Fruit fly (Drosophila melanogaster) whole organism, embryonic: ENCODE results near the gene CG31792.

Experiments used
- Ada2b ChIP-seq: fragments of 200-800 bp; sonication (Bioruptor generic); IDR thresholded peaks from 2 replicates; pipeline ENCODE4 v1.3.6; 2022; ENCODE audit warnings: missing biosample characterization, missing genetic modification characterization
- Aef1 ChIP-seq: fragments of 200-800 bp; sonication (Bioruptor generic); IDR thresholded peaks from 3 replicates; pipeline ENCODE4 v1.3.6; 2022; ENCODE audit warnings: missing biosample characterization, missing genetic modification characterization
- CG10147 ChIP-seq: fragments of 200-800 bp; sonication (Bioruptor generic); optimal IDR thresholded peaks from 2 replicates; lab custom pipeline; 2019; ENCODE audit warnings: missing biosample characterization, mild to moderate bottlenecking, missing genetic modification characterization, moderate library complexity
- CG10543 ChIP-seq: fragments of 200-800 bp; sonication (Bioruptor generic); optimal IDR thresholded peaks from 3 replicates; lab custom pipeline; 2017; ENCODE audit warnings: missing biosample characterization, mild to moderate bottlenecking, missing genetic modification characterization, moderate library complexity
- CG10979 ChIP-seq: fragments of 200-800 bp; sonication (Bioruptor generic); optimal IDR thresholded peaks from 2 replicates; lab custom pipeline; 2018; ENCODE audit warnings: missing biosample characterization, mild to moderate bottlenecking, missing genetic modification characterization, moderate library complexity
- CG11247 ChIP-seq: fragments of 200-800 bp; sonication (Bioruptor generic); IDR thresholded peaks from 2 replicates; pipeline ENCODE4 v1.3.6; 2022; ENCODE audit warnings: missing biosample characterization, missing genetic modification characterization
- CG1233 ChIP-seq: fragments of 200-800 bp; sonication (Bioruptor generic); optimal IDR thresholded peaks from 4 replicates; lab custom pipeline; 2018; ENCODE audit warnings: missing biosample characterization, mild to moderate bottlenecking, missing genetic modification characterization
- CG12391 ChIP-seq: fragments of 200-800 bp; sonication (Bioruptor generic); optimal IDR thresholded peaks from 3 replicates; lab custom pipeline; 2018; ENCODE audit warnings: missing biosample characterization, mild to moderate bottlenecking, missing genetic modification characterization, moderate library complexity
- CG12942 ChIP-seq: fragments of 200-800 bp; sonication (Bioruptor generic); optimal IDR thresholded peaks from 3 replicates; lab custom pipeline; 2016; ENCODE audit warnings: missing biosample characterization, missing genetic modification characterization
- CG15601 ChIP-seq: fragments of 200-800 bp; sonication (Bioruptor generic); optimal IDR thresholded peaks from 3 replicates; lab custom pipeline; 2019; ENCODE audit warnings: missing biosample characterization, mild to moderate bottlenecking, missing genetic modification characterization, moderate library complexity
- CG1647 ChIP-seq: fragments of 200-800 bp; sonication (Bioruptor generic); optimal IDR thresholded peaks from 3 replicates; lab custom pipeline; 2016; ENCODE audit warnings: missing biosample characterization, missing genetic modification characterization
- CG16815 ChIP-seq: fragments of 200-800 bp; sonication (Bioruptor generic); optimal IDR thresholded peaks from 3 replicates; lab custom pipeline; 2017; ENCODE audit warnings: missing biosample characterization, mild to moderate bottlenecking, missing genetic modification characterization
- CG17385 ChIP-seq: fragments of 200-800 bp; sonication (Bioruptor generic); optimal IDR thresholded peaks from 3 replicates; lab custom pipeline; 2018; ENCODE audit warnings: missing biosample characterization, mild to moderate bottlenecking, missing genetic modification characterization
- CG3163 ChIP-seq: fragments of 200-800 bp; sonication (Bioruptor generic); optimal IDR thresholded peaks from 3 replicates; lab custom pipeline; 2016; ENCODE audit warnings: missing biosample characterization, missing genetic modification characterization
- CG34376 ChIP-seq: fragments of 200-800 bp; sonication (Bioruptor generic); optimal IDR thresholded peaks from 2 replicates; lab custom pipeline; 2018; ENCODE audit warnings: missing biosample characterization, mild to moderate bottlenecking, missing genetic modification characterization
- CG34422 ChIP-seq: fragments of 200-800 bp; sonication (Bioruptor generic); IDR thresholded peaks from 3 replicates; pipeline ENCODE4 v1.3.6; 2022; ENCODE audit warnings: missing biosample characterization, missing genetic modification characterization
- CG4328 ChIP-seq: fragments of 200-800 bp; sonication (Bioruptor generic); optimal IDR thresholded peaks from 3 replicates; lab custom pipeline; 2017; ENCODE audit warnings: missing biosample characterization, missing genetic modification reagents, missing genetic modification characterization
- CG4707 ChIP-seq: fragments of 200-800 bp; sonication (Bioruptor generic); optimal IDR thresholded peaks from 2 replicates; lab custom pipeline; 2018; ENCODE audit warnings: missing biosample characterization, mild to moderate bottlenecking, missing genetic modification characterization, moderate library complexity
- CG6254 ChIP-seq: fragments of 200-800 bp; sonication (Bioruptor generic); optimal IDR thresholded peaks from 3 replicates; lab custom pipeline; 2017; ENCODE audit warnings: mild to moderate bottlenecking, missing biosample characterization, missing genetic modification reagents, missing genetic modification characterization
- CG6654 ChIP-seq: fragments of 200-800 bp; sonication (Bioruptor generic); optimal IDR thresholded peaks from 2 replicates; lab custom pipeline; 2017; ENCODE audit warnings: missing biosample characterization, mild to moderate bottlenecking, missing genetic modification characterization
- CG7987 ChIP-seq: fragments of 200-800 bp; sonication (Bioruptor generic); optimal IDR thresholded peaks from 2 replicates; lab custom pipeline; 2018; ENCODE audit warnings: missing biosample characterization, mild to moderate bottlenecking, missing genetic modification characterization, moderate library complexity
- CG9817 ChIP-seq: fragments of 200-800 bp; sonication (Bioruptor generic); optimal IDR thresholded peaks from 2 replicates; lab custom pipeline; 2018; ENCODE audit warnings: missing biosample characterization, mild to moderate bottlenecking, missing genetic modification characterization, moderate library complexity
- CrebB ChIP-seq: fragments of 200-800 bp; sonication (Bioruptor generic); optimal IDR thresholded peaks from 3 replicates; lab custom pipeline; 2018; ENCODE audit warnings: missing biosample characterization, mild to moderate bottlenecking, missing genetic modification characterization
- D19B ChIP-seq: fragments of 200-800 bp; sonication (Bioruptor generic); optimal IDR thresholded peaks from 2 replicates; lab custom pipeline; 2017; ENCODE audit warnings: missing biosample characterization, mild to moderate bottlenecking, missing genetic modification characterization
- HLH3B ChIP-seq: fragments of 200-800 bp; sonication (Bioruptor generic); IDR thresholded peaks from 2 replicates; pipeline ENCODE4 v1.3.6; 2022; ENCODE audit warnings: missing biosample characterization, missing genetic modification characterization
- HLHmδ ChIP-seq: fragments of 200-800 bp; sonication (Bioruptor generic); optimal IDR thresholded peaks from 2 replicates; lab custom pipeline; 2018; ENCODE audit warnings: missing biosample characterization, mild to moderate bottlenecking, missing genetic modification characterization, moderate library complexity
- HmgD ChIP-seq: fragments of 200-800 bp; sonication (Bioruptor generic); optimal IDR thresholded peaks from 3 replicates; lab custom pipeline; 2016; ENCODE audit warnings: missing biosample characterization, missing genetic modification characterization
- Hr51 ChIP-seq, 2 experiments: fragments of 200-800 bp; sonication (Bioruptor generic); optimal IDR thresholded peaks; 2 replicates in 1 of 2; 3 replicates in 1 of 2; lab custom pipeline; 2016 to 2018; ENCODE audit warnings: missing biosample characterization in 2 of 2, missing genetic modification characterization in 2 of 2, mild to moderate bottlenecking in 1 of 2, moderate library complexity in 1 of 2
- Meics ChIP-seq: fragments of 200-800 bp; sonication (Bioruptor generic); optimal IDR thresholded peaks from 2 replicates; lab custom pipeline; 2017; ENCODE audit warnings: missing biosample characterization, mild to moderate bottlenecking, missing genetic modification characterization
- Sry-β ChIP-seq: fragments of 200-800 bp; sonication (Bioruptor generic); optimal IDR thresholded peaks from 2 replicates; lab custom pipeline; 2018; ENCODE audit warnings: missing biosample characterization, mild to moderate bottlenecking, missing genetic modification characterization, moderate library complexity
- ase ChIP-seq: fragments of 200-800 bp; sonication (Bioruptor generic); IDR thresholded peaks from 3 replicates; pipeline ENCODE4 v1.3.6; 2022; ENCODE audit warnings: missing biosample characterization, missing genetic modification characterization
- bowl ChIP-seq: fragments of 200-800 bp; sonication (Bioruptor generic); IDR thresholded peaks from 2 replicates; pipeline ENCODE4 v1.3.6; 2022; ENCODE audit warnings: missing biosample characterization, missing genetic modification characterization
- crc ChIP-seq: fragments of 200-800 bp; sonication (Bioruptor generic); optimal IDR thresholded peaks from 2 replicates; lab custom pipeline; 2016; ENCODE audit warnings: missing biosample characterization, missing genetic modification characterization
- en ChIP-seq: fragments of 200-800 bp; sonication (Bioruptor generic); optimal IDR thresholded peaks from 2 replicates; lab custom pipeline; 2016; ENCODE audit warnings: missing biosample characterization, missing genetic modification characterization
- fd64A ChIP-seq: fragments of 200-800 bp; sonication (Bioruptor generic); optimal IDR thresholded peaks from 3 replicates; lab custom pipeline; 2018; ENCODE audit warnings: missing biosample characterization, mild to moderate bottlenecking, missing genetic modification characterization
- gce ChIP-seq: fragments of 200-800 bp; sonication (Bioruptor generic); IDR thresholded peaks from 3 replicates; pipeline ENCODE4 v1.3.6; 2022; ENCODE audit warnings: missing biosample characterization, missing genetic modification characterization
- hkb ChIP-seq, 2 experiments: fragments of 200-800 bp in 1 of 2; fragments of >200 bp in 1 of 2; sonication (Bioruptor generic) in 1 of 2; IDR thresholded peaks in 1 of 2; optimal IDR thresholded peaks in 1 of 2; 2 replicates each; pipeline versions ENCODE4 v1.3.6 to Lab custom; 2017 to 2022; ENCODE audit warnings: missing biosample characterization in 1 of 2, missing genetic modification characterization in 1 of 2
- inv ChIP-seq: fragments of 200-800 bp; sonication (Bioruptor generic); IDR thresholded peaks from 2 replicates; pipeline ENCODE4 v1.3.6; 2022; ENCODE audit warnings: missing biosample characterization, missing genetic modification characterization; ENCODE audit not compliant: partially characterized antibody
- kni ChIP-seq: fragments of 200-800 bp; sonication (Bioruptor generic); optimal IDR thresholded peaks from 3 replicates; lab custom pipeline; 2017; ENCODE audit warnings: mild to moderate bottlenecking, missing biosample characterization, missing genetic modification reagents, missing genetic modification characterization
- lilli ChIP-seq: fragments of 200-800 bp; sonication (Bioruptor generic); optimal IDR thresholded peaks from 3 replicates; lab custom pipeline; 2016; ENCODE audit warnings: missing biosample characterization, missing genetic modification characterization
- lmd ChIP-seq: fragments of 200-800 bp; sonication (Bioruptor generic); IDR thresholded peaks from 2 replicates; pipeline ENCODE4 v1.3.6; 2022; ENCODE audit warnings: missing biosample characterization, missing genetic modification characterization
- mirr ChIP-seq: fragments of 200-800 bp; sonication (Bioruptor generic); optimal IDR thresholded peaks from 3 replicates; lab custom pipeline; 2018; ENCODE audit warnings: missing biosample characterization, mild to moderate bottlenecking, missing genetic modification characterization
- pzg ChIP-seq: fragments of 200-800 bp; sonication (Bioruptor generic); optimal IDR thresholded peaks from 3 replicates; lab custom pipeline; 2018; ENCODE audit warnings: missing biosample characterization, mild to moderate bottlenecking, missing genetic modification characterization, moderate library complexity
- ro ChIP-seq: fragments of 200-800 bp; sonication (Bioruptor generic); IDR thresholded peaks from 2 replicates; pipeline ENCODE4 v1.3.6; 2022; ENCODE audit warnings: missing biosample characterization, missing genetic modification characterization
- row ChIP-seq: fragments of 200-800 bp; sonication (Bioruptor generic); IDR thresholded peaks from 3 replicates; pipeline ENCODE4 v1.3.6; 2022; ENCODE audit warnings: missing biosample characterization, missing genetic modification characterization
- tll ChIP-seq, 2 experiments: fragments of 200-800 bp in 1 of 2; fragments of >200 bp in 1 of 2; sonication (Bioruptor generic) in 1 of 2; optimal IDR thresholded peaks; 2 replicates each; lab custom pipeline; 2017 to 2019; ENCODE audit warnings: missing biosample characterization in 2 of 2, missing genetic modification characterization in 2 of 2, mild to moderate bottlenecking in 1 of 2, moderate library complexity in 1 of 2
- tup ChIP-seq: fragments of 200-800 bp; sonication (Bioruptor generic); optimal IDR thresholded peaks from 2 replicates; lab custom pipeline; 2016; ENCODE audit warnings: missing biosample characterization, mild to moderate bottlenecking, missing genetic modification characterization, moderate library complexity
- tx ChIP-seq: fragments of 200-800 bp; sonication (Bioruptor generic); optimal IDR thresholded peaks from 2 replicates; lab custom pipeline; 2016; ENCODE audit warnings: missing biosample characterization, missing genetic modification characterization
- wdn ChIP-seq: fragments of 200-800 bp; sonication (Bioruptor generic); IDR thresholded peaks from 2 replicates; pipeline ENCODE4 v1.3.6; 2022; ENCODE audit warnings: missing biosample characterization, missing genetic modification characterization

CG31792 gene

dm6 chr2L:18957142-18957674 lies 40.0 kb upstream of the CG31792 start, which contains the start of gene Bhmt (continued):
- TF ChIP-seq CG16815 (GFP tag; lab: Kevin White, UChicago) (no peak), en (GFP tag; lab: Kevin White, UChicago) (no peak), CG12391 (tag; lab: Kevin White, UChicago) (peak; percentile 65), gce (GFP tag; lab: Robert Waterston, UW) (peak; percentile 13; the same call in 1 of the 3 replicates), kni (no peak), fd64A (GFP tag; lab: Kevin White, UChicago) (no peak), ro (no peak), mirr (GFP tag; lab: Kevin White, UChicago) (peak; percentile 22), tll (GFP tag; optimal IDR thresholded peaks at IDR 0.05; lab: Kevin White, UChicago) (no peak), D19B (GFP tag; lab: Kevin White, UChicago) (peak; percentile 53), CG3163 (GFP tag; lab: Kevin White, UChicago) (no peak), CG17385 (peak; percentile 62), tx (GFP tag; lab: Kevin White, UChicago) (no peak), Hr51 (GFP tag; optimal IDR thresholded peaks at IDR 0.05; lab: Kevin White, UChicago) (no peak), pzg (GFP tag; lab: Kevin White, UChicago) (peak; percentile 4), lmd (GFP tag; lab: Robert Waterston, UW) (peak; percentile 77), CG9817 (tag; lab: Kevin White, UChicago) (peak; percentile 24), Aef1 (peak; percentile 59; the same call in 2 of the 3 replicates), Ada2b (GFP tag; lab: Robert Waterston, UW) (peak; percentile 72; the same call in 1 of the 2 replicates), ase (peak; percentile 25; the same call in 1 of the 3 replicates), CG6254 (peak; percentile 15), crc (GFP tag; lab: Kevin White, UChicago) (no peak), CG4707 (GFP tag; lab: Kevin White, UChicago) (no peak), CG6654 (no peak), CG12942 (GFP tag; lab: Kevin White, UChicago) (peak; percentile 11), CrebB (tag; lab: Kevin White, UChicago) (peak; percentile 38), CG34422 (GFP tag; lab: Robert Waterston, UW) (0 out of 3 replicates have a peak, but pooled peaks have one; percentile 18), bowl (GFP tag; lab: Robert Waterston, UW) (peak; percentile 50; the same call in 1 of the 2 replicates), CG1647 (GFP tag; lab: Kevin White, UChicago) (no peak), CG10979 (peak; percentile 41), hkb (optimal IDR thresholded peaks at IDR 0.05; lab: Kevin White, UChicago) (no peak), hkb (GFP tag; IDR thresholded peaks at IDR 0.05; lab: Robert Waterston, UW) (peak; percentile 73), Meics (peak; percentile 86), CG11247 (GFP tag; lab: Robert Waterston, UW) (peak; percentile 74), CG7987 (GFP tag; lab: Kevin White, UChicago) (peak; percentile 17), inv (GFP tag; lab: Robert Waterston, UW) (no peak), CG10543 (peak; percentile 76), CG4328 (GFP tag; lab: Kevin White, UChicago) (peak; percentile 0), wdn (GFP tag; lab: Robert Waterston, UW) (peak; percentile 51; the same call in 1 of the 2 replicates), CG34376 (GFP tag; lab: Kevin White, UChicago) (peak; percentile 43), HLHmδ (GFP tag; lab: Kevin White, UChicago) (no peak), CG10147 (GFP tag; lab: Kevin White, UChicago) (peak; percentile 65), CG15601 (tag; lab: Kevin White, UChicago) (peak; percentile 44), lilli (GFP tag; lab: Kevin White, UChicago) (peak; percentile 48), HmgD (no peak), tup (GFP tag; lab: Kevin White, UChicago) (no peak), Sry-β (no peak), HLH3B (GFP tag; lab: Robert Waterston, UW) (peak; percentile 68), CG1233 (GFP tag; lab: Kevin White, UChicago) (peak; percentile 58), row (GFP tag; lab: Robert Waterston, UW) (peak; percentile 83)
